Worm (Caenorhabditis elegans) whole organism, L4 larva: ENCODE measurements around the gene W08E12.5.

Source experiments
- F26F4.8 ChIP-seq: fragments of 200-800 bp; sonication (Bioruptor generic); conservative IDR thresholded peaks from 2 replicates; pipeline ENCODE4 v1.3.6; 2022; ENCODE audit warnings: missing genetic modification characterization, missing compliant biosample characterization
- F37D6.2 ChIP-seq: sonication (generic microtip); optimal IDR thresholded peaks from 2 replicates; lab custom pipeline; 2016; ENCODE audit warnings: mild to moderate bottlenecking, missing genetic modification characterization, missing compliant biosample characterization
- F49E8.2 ChIP-seq: sonication (generic microtip); optimal IDR thresholded peaks from 2 replicates; lab custom pipeline; 2016; ENCODE audit warnings: missing compliant biosample characterization, mild to moderate bottlenecking, missing genetic modification characterization, borderline replicate concordance
- R02D3.7 ChIP-seq: fragments of 150-350 bp; sonication (generic microtip); optimal IDR thresholded peaks from 3 replicates; lab custom pipeline; 2014; ENCODE audit warnings: missing biosample characterization, missing genetic modification characterization
- T20F7.1 ChIP-seq: fragments of 200-800 bp; sonication (Bioruptor generic); optimal IDR thresholded peaks from 2 replicates; lab custom pipeline; 2018; ENCODE audit warnings: mild to moderate bottlenecking, missing genetic modification characterization, missing compliant biosample characterization
- Y48G9A.11 ChIP-seq: fragments of 200-800 bp; sonication (Bioruptor generic); IDR thresholded peaks from 2 replicates; pipeline ENCODE4 v1.3.6; 2022; ENCODE audit warnings: missing genetic modification reagents, missing genetic modification characterization, missing compliant biosample characterization
- Y5F2A.4 ChIP-seq: fragments of 200-800 bp; sonication (Bioruptor generic); optimal IDR thresholded peaks from 2 replicates; lab custom pipeline; 2018; ENCODE audit warnings: mild to moderate bottlenecking, missing genetic modification characterization, missing compliant biosample characterization
- ZK546.5 ChIP-seq, 2 experiments: sonication (generic microtip); optimal IDR thresholded peaks; 2 replicates each; lab custom pipeline; 2017; ENCODE audit warnings: missing biosample characterization in 2 of 2, missing genetic modification characterization in 2 of 2
- aly-2 ChIP-seq: sonication (generic microtip); optimal IDR thresholded peaks from 2 replicates; lab custom pipeline; 2018; ENCODE audit warnings: missing biosample characterization, missing genetic modification characterization
- attf-4 ChIP-seq: sonication (generic microtip); optimal IDR thresholded peaks from 3 replicates; lab custom pipeline; 2017; ENCODE audit warnings: missing biosample characterization, missing genetic modification characterization
- ceh-20 ChIP-seq: fragments of 200-800 bp; sonication (Bioruptor generic); IDR thresholded peaks from 2 replicates; pipeline ENCODE4 v1.3.6; 2022; ENCODE audit warnings: missing genetic modification reagents, missing genetic modification characterization, missing compliant biosample characterization
- ceh-28 ChIP-seq: fragments of 150-350 bp; optimal IDR thresholded peaks from 2 replicates; lab custom pipeline; 2014; ENCODE audit warnings: missing biosample characterization, missing genetic modification reagents, missing genetic modification characterization
- ceh-62 ChIP-seq: sonication (generic microtip); optimal IDR thresholded peaks from 2 replicates; lab custom pipeline; 2017; ENCODE audit warnings: missing biosample characterization, missing genetic modification characterization
- ctbp-1 ChIP-seq: fragments of 200-800 bp; sonication (Bioruptor generic); IDR thresholded peaks from 2 replicates; pipeline ENCODE4 v1.3.6; 2022; ENCODE audit warnings: missing genetic modification reagents, missing genetic modification characterization, missing compliant biosample characterization
- dmd-6 ChIP-seq: fragments of 200-800 bp; sonication (Bioruptor generic); IDR thresholded peaks from 2 replicates; pipeline ENCODE4 v1.3.6; 2022; ENCODE audit warnings: missing genetic modification reagents, missing genetic modification characterization, missing compliant biosample characterization
- dpl-1 ChIP-seq: fragments of 150-350 bp; optimal IDR thresholded peaks from 2 replicates; lab custom pipeline; 2014; ENCODE audit warnings: missing biosample characterization, missing genetic modification reagents, missing genetic modification characterization
- duxl-1 ChIP-seq: sonication (generic microtip); optimal IDR thresholded peaks from 2 replicates; lab custom pipeline; 2016; ENCODE audit warnings: mild to moderate bottlenecking, missing genetic modification characterization, moderate library complexity, missing compliant biosample characterization; ENCODE audit not compliant: poor library complexity
- dve-1 ChIP-seq: sonication (generic microtip); optimal IDR thresholded peaks from 2 replicates; lab custom pipeline; 2017; ENCODE audit warnings: antibody characterized with exemption, mild to moderate bottlenecking, missing genetic modification characterization, missing compliant biosample characterization; ENCODE audit not compliant: insufficient read depth
- egl-27 ChIP-seq: sonication (generic microtip); optimal IDR thresholded peaks from 3 replicates; lab custom pipeline; 2017; ENCODE audit warnings: missing biosample characterization, missing genetic modification reagents, missing genetic modification characterization
- egl-43 ChIP-seq: fragments of 200-800 bp; sonication (Bioruptor generic); IDR thresholded peaks from 2 replicates; pipeline ENCODE4 v1.3.6; 2022; ENCODE audit warnings: missing genetic modification reagents, missing genetic modification characterization, missing compliant biosample characterization
- gei-8 ChIP-seq: fragments of 200-800 bp; sonication (Bioruptor generic); optimal IDR thresholded peaks from 2 replicates; lab custom pipeline; 2018; ENCODE audit warnings: mild to moderate bottlenecking, missing genetic modification characterization, missing compliant biosample characterization
- hif-1 ChIP-seq, 2 experiments: sonication (generic microtip); optimal IDR thresholded peaks; 2 replicates each; lab custom pipeline; 2016 to 2017; ENCODE audit warnings: missing compliant biosample characterization in 2 of 2, missing genetic modification characterization in 2 of 2, missing genetic modification reagents in 2 of 2, missing genotype in 2 of 2, mild to moderate bottlenecking in 1 of 2
- lim-7 ChIP-seq: fragments of 200-800 bp; sonication (Bioruptor generic); IDR thresholded peaks from 2 replicates; pipeline ENCODE4 v1.3.6; 2022; ENCODE audit warnings: missing genetic modification characterization, missing compliant biosample characterization
- lin-13 ChIP-seq: fragments of 150-350 bp; optimal IDR thresholded peaks from 2 replicates; lab custom pipeline; 2014; ENCODE audit warnings: missing biosample characterization, missing genetic modification reagents, missing genetic modification characterization
- lin-29 ChIP-seq: fragments of 200-800 bp; sonication (Bioruptor generic); IDR thresholded peaks from 2 replicates; pipeline ENCODE4 v1.3.6; 2022; ENCODE audit warnings: missing genetic modification reagents, missing genetic modification characterization, missing compliant biosample characterization
- madf-5 ChIP-seq, 2 experiments: fragments of 200-800 bp; sonication (Bioruptor generic); IDR thresholded peaks; 2 replicates each; pipeline ENCODE4 v1.3.6; 2022; ENCODE audit warnings: missing compliant biosample characterization in 2 of 2, missing genetic modification characterization in 2 of 2
- mdl-1 ChIP-seq, 2 experiments: fragments of 150-350 bp in 1 of 2; sonication (generic microtip) in 1 of 2; optimal IDR thresholded peaks; 2 replicates each; lab custom pipeline; 2014 to 2017; ENCODE audit warnings: missing biosample characterization in 2 of 2, missing genetic modification characterization in 2 of 2
- mep-1 ChIP-seq: fragments of 150-350 bp; sonication (generic microtip); optimal IDR thresholded peaks from 3 replicates; lab custom pipeline; 2014; ENCODE audit warnings: missing biosample characterization, missing genetic modification characterization
- nhr-11 ChIP-seq: fragments of 150-350 bp; optimal IDR thresholded peaks from 2 replicates; lab custom pipeline; 2014; ENCODE audit warnings: missing biosample characterization, missing genetic modification characterization
- nhr-237 ChIP-seq: sonication (generic microtip); optimal IDR thresholded peaks from 2 replicates; lab custom pipeline; 2017; ENCODE audit warnings: missing biosample characterization, missing genetic modification characterization
- nhr-48 ChIP-seq: sonication (generic microtip); optimal IDR thresholded peaks from 2 replicates; lab custom pipeline; 2016; ENCODE audit warnings: mild to moderate bottlenecking, missing genetic modification characterization, missing compliant biosample characterization
- nhr-77 ChIP-seq: fragments of 150-350 bp; optimal IDR thresholded peaks from 2 replicates; lab custom pipeline; 2014; ENCODE audit warnings: missing biosample characterization, missing genetic modification characterization
- pha-4 ChIP-seq, 2 experiments: fragments of 150-350 bp in 1 of 2; fragments of 200-800 bp in 1 of 2; sonication (Bioruptor generic) in 1 of 2; IDR thresholded peaks in 1 of 2; optimal IDR thresholded peaks in 1 of 2; 2 replicates each; pipeline versions ENCODE4 v1.3.6 to Lab custom; 2014 to 2022; ENCODE audit warnings: missing genetic modification characterization in 2 of 2, missing genetic modification reagents in 2 of 2, missing biosample characterization in 1 of 2, missing compliant biosample characterization in 1 of 2
- php-3 ChIP-seq: fragments of 200-800 bp; sonication (Bioruptor generic); IDR thresholded peaks from 2 replicates; pipeline ENCODE4 v1.3.6; 2022; ENCODE audit warnings: missing genetic modification reagents, missing genetic modification characterization, missing compliant biosample characterization
- pqm-1 ChIP-seq: sonication (generic microtip); optimal IDR thresholded peaks from 2 replicates; lab custom pipeline; 2017; ENCODE audit warnings: missing biosample characterization, missing genetic modification characterization
- rbr-2 ChIP-seq: sonication (generic microtip); optimal IDR thresholded peaks from 2 replicates; lab custom pipeline; 2016; ENCODE audit warnings: missing genotype, missing genetic modification characterization, missing compliant biosample characterization
- saeg-2 ChIP-seq: fragments of 200-800 bp; sonication (Bioruptor generic); IDR thresholded peaks from 2 replicates; pipeline ENCODE4 v1.3.6; 2022; ENCODE audit warnings: missing genetic modification reagents, missing genetic modification characterization, missing compliant biosample characterization
- sdz-12 ChIP-seq: fragments of 200-800 bp; sonication (Bioruptor generic); optimal IDR thresholded peaks from 2 replicates; lab custom pipeline; 2018; ENCODE audit warnings: mild to moderate bottlenecking, missing genetic modification characterization, missing compliant biosample characterization
- snpc-1.2 ChIP-seq: fragments of 200-800 bp; sonication (Bioruptor generic); IDR thresholded peaks from 2 replicates; pipeline ENCODE4 v1.3.6; 2022; ENCODE audit warnings: missing genetic modification reagents, missing genetic modification characterization, missing compliant biosample characterization
- spr-1 ChIP-seq: sonication (generic microtip); optimal IDR thresholded peaks from 2 replicates; lab custom pipeline; 2016; ENCODE audit warnings: mild to moderate bottlenecking, missing genetic modification characterization, missing compliant biosample characterization
- spr-3 ChIP-seq: fragments of 200-800 bp; sonication (Bioruptor generic); optimal IDR thresholded peaks from 2 replicates; lab custom pipeline; 2018; ENCODE audit warnings: mild to moderate bottlenecking, missing genetic modification characterization, missing compliant biosample characterization
- tra-1 ChIP-seq: fragments of 200-800 bp; sonication (Bioruptor generic); IDR thresholded peaks from 2 replicates; pipeline ENCODE4 v1.3.6; 2022; ENCODE audit warnings: missing genetic modification reagents, missing genetic modification characterization, missing compliant biosample characterization
- unc-130 ChIP-seq: sonication (generic microtip); optimal IDR thresholded peaks from 2 replicates; lab custom pipeline; 2016; ENCODE audit warnings: missing genetic modification reagents, missing genetic modification characterization, missing compliant biosample characterization
- unc-62 ChIP-seq, 3 experiments: fragments of 150-350 bp in 1 of 3; sonication (generic microtip); optimal IDR thresholded peaks in 2 of 3; peaks in 1 of 3; 1 replicate in 1 of 3; 2 replicates in 2 of 3; lab custom pipeline; 2014 to 2017; ENCODE audit warnings: missing biosample characterization in 3 of 3, missing genetic modification characterization in 3 of 3, missing genetic modification reagents in 3 of 3, missing genotype in 1 of 3
- vab-7 ChIP-seq: fragments of 200-800 bp; sonication (Bioruptor generic); IDR thresholded peaks from 2 replicates; pipeline ENCODE4 v1.3.6; 2022; ENCODE audit warnings: missing genetic modification reagents, missing genetic modification characterization, missing compliant biosample characterization
- zfp-2 ChIP-seq: sonication (generic microtip); optimal IDR thresholded peaks from 2 replicates; lab custom pipeline; 2016; ENCODE audit warnings: mild to moderate bottlenecking, missing genetic modification characterization, missing compliant biosample characterization
- zfp-3 ChIP-seq: fragments of 200-800 bp; sonication (Bioruptor generic); conservative IDR thresholded peaks from 2 replicates; pipeline ENCODE4 v1.3.6; 2022; ENCODE audit warnings: missing genetic modification reagents, missing genetic modification characterization, missing compliant biosample characterization
- zip-11 ChIP-seq: fragments of 200-800 bp; sonication (Bioruptor generic); IDR thresholded peaks from 2 replicates; pipeline ENCODE4 v1.3.6; 2022; ENCODE audit warnings: missing genetic modification characterization, missing compliant biosample characterization
- ztf-11 ChIP-seq: fragments of 150-350 bp; optimal IDR thresholded peaks from 2 replicates; lab custom pipeline; 2014; ENCODE audit warnings: missing biosample characterization, missing genetic modification characterization

The W08E12.5 gene

ce11 chrIV:3336585-3336984, 36.0 kb downstream of the W08E12.5 start, which contains the start of gene F42A6.6 (continued):
- TF ChIP-seq saeg-2 (GFP tag; lab: Robert Waterston, UW) (peak; percentile 63; the same call in 1 of the 2 replicates), F49E8.2 (tag; lab: Kevin White, UChicago) (peak; percentile 84), mep-1 (tag; lab: Kevin White, UChicago) (peak; percentile 40), madf-5 (GFP tag; IDR thresholded peaks at IDR 0.05; lab: Robert Waterston, UW) (0 out of 4 replicates have a peak, but pooled peaks have one; percentile 25 to 51), nhr-11 (tag; lab: Kevin White, UChicago) (no peak), pha-4 (GFP tag; IDR thresholded peaks at IDR 0.05; lab: Robert Waterston, UW) (peak; percentile 87), pha-4 (tag; optimal IDR thresholded peaks at IDR 0.05; lab: Kevin White, UChicago) (no peak), lim-7 (GFP tag; lab: Robert Waterston, UW) (no peak), rbr-2 (tag; lab: Kevin White, UChicago) (peak; percentile 33), dve-1 (peak; percentile 34), zfp-2 (no peak), ctbp-1 (peak; percentile 36; the same call in 1 of the 2 replicates), gei-8 (GFP tag; lab: Kevin White, UChicago) (peak; percentile 67), unc-130 (GFP tag; lab: Kevin White, UChicago) (peak; percentile 21), spr-1 (peak; percentile 69), snpc-1.2 (peak; percentile 71), F26F4.8 (GFP tag; lab: Robert Waterston, UW) (0 out of 2 replicates have a peak, but pooled peaks have one; percentile 33), ceh-20 (GFP tag; lab: Robert Waterston, UW) (peak; percentile 57; the same call in 1 of the 2 replicates), ztf-11 (tag; lab: Kevin White, UChicago) (no peak), Y48G9A.11 (GFP tag; lab: Robert Waterston, UW) (peak; percentile 69), php-3 (0 out of 2 replicates have a peak, but pooled peaks have one; percentile 42), zfp-3 (GFP tag; lab: Robert Waterston, UW) (peak; percentile 70; the same call in 1 of the 2 replicates), egl-43 (GFP tag; lab: Robert Waterston, UW) (peak; percentile 87), mdl-1 (tag; optimal IDR thresholded peaks at IDR 0.05; lab: Kevin White, UChicago) (no peak), Y5F2A.4 (GFP tag; lab: Kevin White, UChicago) (peak; percentile 77), spr-3 (GFP tag; lab: Kevin White, UChicago) (peak; percentile 46), ZK546.5 (tag; optimal IDR thresholded peaks at IDR 0.05; lab: Kevin White, UChicago) (no peak), dmd-6 (GFP tag; lab: Robert Waterston, UW) (peak; percentile 42), hif-1 (tag; optimal IDR thresholded peaks at IDR 0.05; lab: Kevin White, UChicago) (peak in 1 of 2 experiments; percentile 17), nhr-237 (tag; lab: Kevin White, UChicago) (no peak), vab-7 (peak; percentile 61; the same call in 1 of the 2 replicates)

ce11 chrIV:3337275-3337674, 36.7 kb downstream of the W08E12.5 start:
- TF ChIP-seq ceh-28 (tag; lab: Kevin White, UChicago) (no peak), lin-13 (no peak), R02D3.7 (tag; lab: Kevin White, UChicago) (no peak), mep-1 (tag; lab: Kevin White, UChicago) (no peak), tra-1 (no peak), sdz-12 (GFP tag; lab: Kevin White, UChicago) (peak; percentile 26), duxl-1 (tag; lab: Kevin White, UChicago) (no peak), egl-27 (no peak), pqm-1 (no peak), Y48G9A.11 (GFP tag; lab: Robert Waterston, UW) (no peak), gei-8 (GFP tag; lab: Kevin White, UChicago) (no peak), F37D6.2 (tag; lab: Kevin White, UChicago) (no peak), lin-29 (GFP tag; lab: Robert Waterston, UW) (no peak), aly-2 (no peak), ceh-62 (no peak), T20F7.1 (GFP tag; lab: Kevin White, UChicago) (no peak), unc-62 (GFP tag; optimal IDR thresholded peaks at IDR 0.05 in 1 of 2; lab: Kevin White, UChicago) (peak in 1 of 2 experiments; percentile 9), unc-62 (tag; optimal IDR thresholded peaks at IDR 0.05; lab: Kevin White, UChicago) (no peak), attf-4 (tag; lab: Kevin White, UChicago) (no peak), dpl-1 (GFP tag; lab: Kevin White, UChicago) (no peak), vab-7 (no peak), zip-11 (GFP tag; lab: Robert Waterston, UW) (no peak), nhr-77 (tag; lab: Kevin White, UChicago) (no peak), nhr-48 (no peak), egl-43 (GFP tag; lab: Robert Waterston, UW) (peak; percentile 61; the same call in 1 of the 2 replicates)
